Worm (Caenorhabditis elegans): ENCODE data around the gene M02H5.8.

DNA sequence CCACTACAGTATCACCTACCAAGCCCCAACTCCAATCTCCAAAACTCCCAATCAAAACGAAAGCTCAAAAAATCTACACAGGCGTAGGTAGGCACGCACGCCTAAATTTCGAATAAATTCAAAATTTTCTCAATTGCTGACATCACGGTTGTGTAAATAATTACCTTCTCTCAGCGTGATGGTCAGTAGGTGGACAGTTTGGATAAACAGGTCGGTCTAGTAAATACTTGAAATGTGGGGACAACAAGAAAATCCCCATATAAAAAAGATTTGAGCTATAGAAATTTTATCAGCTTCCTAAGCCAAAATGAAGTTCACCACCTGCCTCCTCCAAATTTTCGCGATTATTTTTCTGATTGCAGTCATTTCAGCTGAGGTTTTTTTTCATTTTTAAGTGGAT is 11.7 kb upstream of the M02H5.8 start, which contains the start of gene B0554.1:
- no peak for TF ChIP-seq flt-1 (GFP tag; IDR thresholded peaks at IDR 0.05)
- no peak for TF ChIP-seq klf-2 (GFP tag; conservative IDR thresholded peaks at IDR 0.05)
